Worm (Caenorhabditis elegans) whole organism, early embryonic: ENCODE measurements around the gene B0391.14.

Experiments
- B0310.2 ChIP-seq: sonication (generic microtip); optimal IDR thresholded peaks from 2 replicates; lab custom pipeline; 2016; ENCODE audit warnings: mild to moderate bottlenecking, missing genetic modification characterization, missing compliant biosample characterization
- ama-1 ChIP-seq: fragments of 150-350 bp; optimal IDR thresholded peaks from 2 replicates; lab custom pipeline; 2014
- ceh-36 ChIP-seq: sonication (generic microtip); optimal IDR thresholded peaks from 2 replicates; lab custom pipeline; 2016; ENCODE audit warnings: missing genetic modification characterization, inconsistent platforms, missing compliant biosample characterization
- sea-1 ChIP-seq: fragments of 200-800 bp; sonication (Bioruptor generic); conservative IDR thresholded peaks from 2 replicates; pipeline ENCODE4 v1.3.6; 2022; ENCODE audit warnings: missing genetic modification characterization, missing compliant biosample characterization
- tbx-11 ChIP-seq: fragments of 200-800 bp; sonication (Bioruptor generic); IDR thresholded peaks from 2 replicates; pipeline ENCODE4 v1.3.6; 2022; ENCODE audit warnings: missing genetic modification characterization, missing compliant biosample characterization
- tra-4 ChIP-seq: sonication (generic microtip); optimal IDR thresholded peaks from 2 replicates; lab custom pipeline; 2017; ENCODE audit warnings: missing genetic modification characterization, missing compliant biosample characterization

ce11 chrV:15578386-15578785 is 21.3 kb downstream of the B0391.14 start, which contains the start of gene F28F8.9:
- TF ChIP-seq ama-1 (no peak), B0310.2 (no peak), tbx-11 (GFP tag; lab: Robert Waterston, UW) (no peak), sea-1 (GFP tag; lab: Robert Waterston, UW) (no peak), tra-4 (tag; lab: Kevin White, UChicago) (no peak), ceh-36 (no peak)
